Worm (Caenorhabditis elegans): ENCODE measurements around the gene C06E2.9.

- TF ChIP-seq ama-1 (optimal IDR thresholded peaks at IDR 0.05) = no peak
- peak; percentile 0 for TF ChIP-seq hmg-4 (GFP tag; optimal IDR thresholded peaks at IDR 0.05)
- peak; percentile 13; the same call in 1 of the 2 replicates for TF ChIP-seq tbx-37 (GFP tag; conservative IDR thresholded peaks at IDR 0.05)
- TF ChIP-seq scrt-1 (GFP tag; IDR thresholded peaks at IDR 0.05) = peak; percentile 79
Observed at ce11 chrX:8817929-8818328, 43.1 kb upstream of the C06E2.9 start.

Measured in whole organism, early embryonic.